Worm (Caenorhabditis elegans): ENCODE data around the gene srz-62.
A peak's percentile ranks its signal among the peaks of the same experiment; 100 is the strongest.

srz-62 gene

ce11 chrIV:3899719-3900554 is at the start of gene srz-62:
TSS of gene srz-62 (plus strand) at chrIV:3900504.
- TF ChIP-seq nhr-12 (tag; optimal IDR thresholded peaks at IDR 0.05) (no peak), pqm-1 (tag; optimal IDR thresholded peaks at IDR 0.05) (peak; percentile 100), nhr-28 (tag; optimal IDR thresholded peaks at IDR 0.05) (no peak), ama-1 (optimal IDR thresholded peaks at IDR 0.05) (no peak), jun-1 (tag; optimal IDR thresholded peaks at IDR 0.05) (peak; percentile 98), fos-1 (tag; optimal IDR thresholded peaks at IDR 0.05) (peak; percentile 82), ztf-4 (tag; optimal IDR thresholded peaks at IDR 0.05) (no peak), egl-27 (tag; optimal IDR thresholded peaks at IDR 0.05) (peak; percentile 92), pha-4 (tag; optimal IDR thresholded peaks at IDR 0.05) (peak; percentile 91), elt-2 (tag; optimal IDR thresholded peaks at IDR 0.05) (peak; percentile 100)

ce11 chrIV:3853557-3853956 is 46.7 kb upstream of the srz-62 start:
- TF ChIP-seq elt-1 (tag; optimal IDR thresholded peaks at IDR 0.05) (no peak), elt-3 (tag; optimal IDR thresholded peaks at IDR 0.05) (no peak), fkh-2 (tag; optimal IDR thresholded peaks at IDR 0.05) (no peak), nhr-43 (tag; optimal IDR thresholded peaks at IDR 0.05; ENCODE audit: poor library complexity, severe bottlenecking) (no peak), ztf-4 (tag; optimal IDR thresholded peaks at IDR 0.05) (no peak), lin-39 (tag; optimal IDR thresholded peaks at IDR 0.05) (no peak), pqm-1 (tag; optimal IDR thresholded peaks at IDR 0.05) (no peak), ceh-16 (tag; optimal IDR thresholded peaks at IDR 0.05) (no peak), unc-39 (tag; optimal IDR thresholded peaks at IDR 0.05) (no peak), skn-1 (tag; optimal IDR thresholded peaks at IDR 0.05) (no peak), pha-4 (tag; optimal IDR thresholded peaks at IDR 0.05) (no peak), lin-15B (tag; optimal IDR thresholded peaks at IDR 0.05) (no peak), ceh-82 (tag; optimal IDR thresholded peaks at IDR 0.05) (no peak), unc-62 (GFP tag; optimal IDR thresholded peaks at IDR 0.05) (no peak), R02D3.7 (tag; optimal IDR thresholded peaks at IDR 0.05) (no peak)

- TF ChIP-seq nhr-77 (tag; optimal IDR thresholded peaks at IDR 0.05) (no peak), nfya-1 (tag; optimal IDR thresholded peaks at IDR 0.05; ENCODE audit: insufficient read depth) (peak; percentile 9)
Observed at ce11 chrIV:3854606-3855005, 45.7 kb upstream of the srz-62 start.

- TF ChIP-seq egl-27 (tag; optimal IDR thresholded peaks at IDR 0.05): no peak
- no peak for TF ChIP-seq zag-1 (tag; optimal IDR thresholded peaks at IDR 0.05)
- TF ChIP-seq nhr-76 (tag; optimal IDR thresholded peaks at IDR 0.05): no peak
- TF ChIP-seq nhr-67 (tag; optimal IDR thresholded peaks at IDR 0.05): no peak
- TF ChIP-seq nhr-25 (tag; optimal IDR thresholded peaks at IDR 0.05): no peak
- no peak for TF ChIP-seq ztf-11 (tag; optimal IDR thresholded peaks at IDR 0.05)
- no peak for TF ChIP-seq nhr-28 (tag; optimal IDR thresholded peaks at IDR 0.05)
- no peak for TF ChIP-seq ceh-28 (tag; optimal IDR thresholded peaks at IDR 0.05)
- no peak for TF ChIP-seq nhr-12 (tag; optimal IDR thresholded peaks at IDR 0.05)
- no peak for TF ChIP-seq pqm-1 (tag; optimal IDR thresholded peaks at IDR 0.05)
- TF ChIP-seq elt-3 (tag; optimal IDR thresholded peaks at IDR 0.05): no peak
Observed at ce11 chrIV:3855543-3855942, 44.8 kb upstream of the srz-62 start, which contains the start of gene zag-1. TSS of gene zag-1 (plus strand) at chrIV:3855843.

ce11 chrIV:3856190-3856589 is 44.1 kb upstream of the srz-62 start:
- TF ChIP-seq elt-1 (tag; optimal IDR thresholded peaks at IDR 0.05) (no peak), nhr-25 (tag; optimal IDR thresholded peaks at IDR 0.05) (no peak), unc-39 (tag; optimal IDR thresholded peaks at IDR 0.05) (no peak), ama-1 (optimal IDR thresholded peaks at IDR 0.05) (no peak), R02D3.7 (tag; optimal IDR thresholded peaks at IDR 0.05) (no peak), lin-39 (tag; optimal IDR thresholded peaks at IDR 0.05) (peak; percentile 21), eor-1 (tag; optimal IDR thresholded peaks at IDR 0.05) (no peak), unc-62 (GFP tag; optimal IDR thresholded peaks at IDR 0.05) (no peak), ztf-4 (tag; optimal IDR thresholded peaks at IDR 0.05) (no peak), nfya-1 (tag; optimal IDR thresholded peaks at IDR 0.05; ENCODE audit: insufficient read depth) (peak; percentile 65), egl-27 (tag; optimal IDR thresholded peaks at IDR 0.05) (no peak), egl-5 (tag; optimal IDR thresholded peaks at IDR 0.05) (no peak)
